Worm (Caenorhabditis elegans): Measurements from ENCODE around the gene C33D9.8.

ce11 chrIV:8824145-8824833 lies 37.7 kb upstream of the C33D9.8 start, which contains the start of the genes col-117 and col-3:
- TF ChIP-seq ZK546.5 (tag; optimal IDR thresholded peaks at IDR 0.05), result no peak
- TF ChIP-seq ama-1 (optimal IDR thresholded peaks at IDR 0.05), result no peak
- TF ChIP-seq nhr-76 (tag; optimal IDR thresholded peaks at IDR 0.05), result no peak
- TF ChIP-seq unc-62 (GFP tag; optimal IDR thresholded peaks at IDR 0.05), result no peak
- no peak for TF ChIP-seq nhr-237 (tag; optimal IDR thresholded peaks at IDR 0.05)
